Fruit fly (Drosophila melanogaster) whole organism, embryonic: ENCODE measurements around the gene hiro.
A peak's percentile ranks its signal among the peaks of the same experiment; 100 is the strongest.

Source experiments
- Bdp1 ChIP-seq: fragments of 200-800 bp; sonication (Bioruptor generic); optimal IDR thresholded peaks from 3 replicates; lab custom pipeline; 2016; ENCODE audit warnings: missing biosample characterization, missing genetic modification characterization
- CG10147 ChIP-seq: fragments of 200-800 bp; sonication (Bioruptor generic); optimal IDR thresholded peaks from 2 replicates; lab custom pipeline; 2019; ENCODE audit warnings: missing biosample characterization, mild to moderate bottlenecking, missing genetic modification characterization, moderate library complexity
- CG14050 ChIP-seq: fragments of 200-800 bp; sonication (Bioruptor generic); IDR thresholded peaks from 3 replicates; pipeline ENCODE4 v1.3.6; 2022; ENCODE audit warnings: missing biosample characterization, missing genetic modification characterization
- CG15601 ChIP-seq: fragments of 200-800 bp; sonication (Bioruptor generic); optimal IDR thresholded peaks from 3 replicates; lab custom pipeline; 2019; ENCODE audit warnings: missing biosample characterization, mild to moderate bottlenecking, missing genetic modification characterization, moderate library complexity
- CG1603 ChIP-seq: fragments of 200-800 bp; sonication (Bioruptor generic); optimal IDR thresholded peaks from 2 replicates; lab custom pipeline; 2019; ENCODE audit warnings: missing biosample characterization, mild to moderate bottlenecking, missing genetic modification characterization, moderate library complexity
- CG16815 ChIP-seq: fragments of 200-800 bp; sonication (Bioruptor generic); optimal IDR thresholded peaks from 3 replicates; lab custom pipeline; 2017; ENCODE audit warnings: missing biosample characterization, mild to moderate bottlenecking, missing genetic modification characterization
- CG17186 ChIP-seq: fragments of 200-800 bp; sonication (Bioruptor generic); optimal IDR thresholded peaks from 3 replicates; lab custom pipeline; 2017; ENCODE audit warnings: missing biosample characterization, missing genetic modification reagents, missing genetic modification characterization
- CG18011 ChIP-seq: fragments of 200-800 bp; sonication (Bioruptor generic); optimal IDR thresholded peaks from 2 replicates; lab custom pipeline; 2017; ENCODE audit warnings: missing biosample characterization, missing genetic modification characterization, mild to moderate bottlenecking, moderate library complexity, missing genotype
- CG2875 ChIP-seq: fragments of 200-800 bp; sonication (Bioruptor generic); optimal IDR thresholded peaks from 2 replicates; lab custom pipeline; 2017; ENCODE audit warnings: missing biosample characterization, mild to moderate bottlenecking, missing genetic modification characterization, missing genetic modification reagents
- CG31388 ChIP-seq: fragments of 200-800 bp; sonication (Bioruptor generic); optimal IDR thresholded peaks from 2 replicates; lab custom pipeline; 2016; ENCODE audit warnings: missing biosample characterization, missing genetic modification characterization
- CG3726 ChIP-seq: fragments of 200-800 bp; sonication (Bioruptor generic); IDR thresholded peaks from 3 replicates; pipeline ENCODE4, ENCODE4 v1.3.6; 2022; ENCODE audit warnings: missing biosample characterization, missing genetic modification characterization
- CG4730 ChIP-seq: fragments of 200-800 bp; sonication (Bioruptor generic); IDR thresholded peaks from 2 replicates; pipeline ENCODE4 v1.3.6; 2022; ENCODE audit warnings: missing biosample characterization, missing genetic modification characterization
- CG4854 ChIP-seq: fragments of 200-800 bp; sonication (Bioruptor generic); optimal IDR thresholded peaks from 2 replicates; lab custom pipeline; 2016; ENCODE audit warnings: missing biosample characterization, missing genetic modification characterization, inconsistent platforms
- CG5953 ChIP-seq: fragments of 200-800 bp; sonication (Bioruptor generic); IDR thresholded peaks from 2 replicates; pipeline ENCODE4 v1.3.6; 2022; ENCODE audit warnings: missing biosample characterization, missing genetic modification characterization
- CG6813 ChIP-seq: fragments of 200-800 bp; sonication (Bioruptor generic); optimal IDR thresholded peaks from 2 replicates; lab custom pipeline; 2017; ENCODE audit warnings: missing biosample characterization, missing genetic modification characterization, mild to moderate bottlenecking, moderate library complexity, missing genetic modification reagents
- CG7556 ChIP-seq: fragments of 200-800 bp; sonication (Bioruptor generic); optimal IDR thresholded peaks from 2 replicates; lab custom pipeline; 2017; ENCODE audit warnings: missing biosample characterization, mild to moderate bottlenecking, missing genetic modification characterization
- CG8089 ChIP-seq: fragments of 200-800 bp; sonication (Bioruptor generic); optimal IDR thresholded peaks from 3 replicates; lab custom pipeline; 2016; ENCODE audit warnings: missing biosample characterization, missing genetic modification characterization
- CG8359 ChIP-seq: fragments of 200-800 bp; sonication (Bioruptor generic); optimal IDR thresholded peaks from 2 replicates; lab custom pipeline; 2017; ENCODE audit warnings: missing biosample characterization, mild to moderate bottlenecking, missing genetic modification characterization, borderline replicate concordance
- CoRest ChIP-seq: fragments of 200-800 bp; sonication (Bioruptor generic); optimal IDR thresholded peaks from 3 replicates; lab custom pipeline; 2018; ENCODE audit warnings: missing biosample characterization, mild to moderate bottlenecking, missing genetic modification characterization, moderate library complexity
- Dip3 ChIP-seq: fragments of 200-800 bp; sonication (Bioruptor generic); optimal IDR thresholded peaks from 3 replicates; lab custom pipeline; 2016; ENCODE audit warnings: missing biosample characterization, missing genetic modification characterization
- Doc2 ChIP-seq: fragments of 200-800 bp; sonication (Bioruptor generic); IDR thresholded peaks from 2 replicates; pipeline ENCODE4 v1.3.6; 2022; ENCODE audit warnings: missing biosample characterization, missing genetic modification characterization
- Fer1 ChIP-seq: fragments of 200-800 bp; sonication (Bioruptor generic); optimal IDR thresholded peaks from 2 replicates; lab custom pipeline; 2017; ENCODE audit warnings: missing biosample characterization, mild to moderate bottlenecking, missing genetic modification characterization
- Gsc ChIP-seq: fragments of 200-800 bp; sonication (Bioruptor generic); IDR thresholded peaks from 2 replicates; pipeline ENCODE4 v1.3.6; 2022; ENCODE audit warnings: missing biosample characterization, missing genetic modification characterization
- Hr39 ChIP-seq: fragments of >200 bp; optimal IDR thresholded peaks from 2 replicates; lab custom pipeline; 2017
- Hr78 ChIP-seq, 2 experiments: fragments of 200-800 bp in 1 of 2; fragments of >200 bp in 1 of 2; sonication (Bioruptor generic) in 1 of 2; optimal IDR thresholded peaks; 2 replicates each; lab custom pipeline; 2017 to 2019; ENCODE audit warnings: missing biosample characterization in 2 of 2, missing genetic modification characterization in 2 of 2, mild to moderate bottlenecking in 1 of 2, moderate library complexity in 1 of 2
- Lpt ChIP-seq: fragments of >200 bp; optimal IDR thresholded peaks from 2 replicates; lab custom pipeline; 2018; ENCODE audit warnings: missing biosample characterization, missing genetic modification characterization
- MTF-1 ChIP-seq: fragments of 200-800 bp; sonication (Bioruptor generic); optimal IDR thresholded peaks from 2 replicates; lab custom pipeline; 2018; ENCODE audit warnings: missing biosample characterization, mild to moderate bottlenecking, missing genetic modification characterization, borderline replicate concordance
- Ptx1 ChIP-seq: fragments of 200-800 bp; sonication (Bioruptor generic); IDR thresholded peaks from 2 replicates; pipeline ENCODE4 v1.3.6; 2022; ENCODE audit warnings: missing biosample characterization, missing genetic modification characterization
- Rx ChIP-seq: fragments of 200-800 bp; sonication (Bioruptor generic); IDR thresholded peaks from 2 replicates; pipeline ENCODE4 v1.3.6; 2022; ENCODE audit warnings: missing biosample characterization, missing genetic modification characterization
- Sin3A ChIP-seq: fragments of >200 bp; optimal IDR thresholded peaks from 2 replicates; lab custom pipeline; 2018
- Sry-δ ChIP-seq: fragments of 200-800 bp; sonication (Bioruptor generic); optimal IDR thresholded peaks from 2 replicates; lab custom pipeline; 2016; ENCODE audit warnings: missing biosample characterization, missing genetic modification characterization
- Tbp ChIP-seq: fragments of >200 bp; optimal IDR thresholded peaks from 2 replicates; lab custom pipeline; 2018; ENCODE audit warnings: missing biosample characterization, missing genetic modification characterization
- YL-1 ChIP-seq: fragments of 200-800 bp; sonication (Bioruptor generic); optimal IDR thresholded peaks from 3 replicates; lab custom pipeline; 2017; ENCODE audit warnings: missing biosample characterization, mild to moderate bottlenecking, missing genetic modification characterization
- btn ChIP-seq: fragments of 200-800 bp; sonication (Bioruptor generic); optimal IDR thresholded peaks from 2 replicates; lab custom pipeline; 2016; ENCODE audit warnings: missing biosample characterization, missing genetic modification characterization
- cg ChIP-seq: fragments of 200-800 bp; sonication (Bioruptor generic); optimal IDR thresholded peaks from 3 replicates; lab custom pipeline; 2019; ENCODE audit warnings: missing biosample characterization, mild to moderate bottlenecking, missing genetic modification characterization, moderate library complexity
- da ChIP-seq: fragments of 200-800 bp; sonication (Bioruptor generic); optimal IDR thresholded peaks from 2 replicates; lab custom pipeline; 2016; ENCODE audit warnings: missing biosample characterization, missing genetic modification characterization
- emc ChIP-seq: fragments of 200-800 bp; sonication (Bioruptor generic); optimal IDR thresholded peaks from 2 replicates; lab custom pipeline; 2016; ENCODE audit warnings: missing biosample characterization, missing genetic modification characterization
- ewg ChIP-seq: fragments of 200-800 bp; sonication (Bioruptor generic); optimal IDR thresholded peaks from 3 replicates; lab custom pipeline; 2017; ENCODE audit warnings: mild to moderate bottlenecking, missing biosample characterization, missing genetic modification reagents, missing genetic modification characterization
- fd102C ChIP-seq: fragments of 200-800 bp; sonication (Bioruptor generic); optimal IDR thresholded peaks from 2 replicates; lab custom pipeline; 2018; ENCODE audit warnings: missing biosample characterization, mild to moderate bottlenecking, missing genetic modification characterization, moderate library complexity
- fd96Cb ChIP-seq: fragments of 200-800 bp; sonication (Bioruptor generic); optimal IDR thresholded peaks from 2 replicates; lab custom pipeline; 2018; ENCODE audit warnings: missing biosample characterization, mild to moderate bottlenecking, missing genetic modification characterization, moderate library complexity
- hb ChIP-seq: fragments of 200-800 bp; sonication (Bioruptor generic); IDR thresholded peaks from 3 replicates; pipeline ENCODE4 v1.3.6; 2022; ENCODE audit warnings: missing biosample characterization, missing genetic modification characterization; ENCODE audit not compliant: partially characterized antibody
- lbe ChIP-seq: fragments of 200-800 bp; sonication (Bioruptor generic); optimal IDR thresholded peaks from 2 replicates; lab custom pipeline; 2016; ENCODE audit warnings: missing biosample characterization, mild to moderate bottlenecking, missing genetic modification characterization
- odd ChIP-seq: fragments of 200-800 bp; sonication (Bioruptor generic); optimal IDR thresholded peaks from 2 replicates; lab custom pipeline; 2017; ENCODE audit warnings: missing biosample characterization, mild to moderate bottlenecking, missing genetic modification characterization
- onecut ChIP-seq: fragments of 200-800 bp; sonication (Bioruptor generic); IDR thresholded peaks from 2 replicates; pipeline ENCODE4 v1.3.6; 2022; ENCODE audit warnings: missing biosample characterization, missing genetic modification characterization
- row ChIP-seq: fragments of 200-800 bp; sonication (Bioruptor generic); IDR thresholded peaks from 3 replicates; pipeline ENCODE4 v1.3.6; 2022; ENCODE audit warnings: missing biosample characterization, missing genetic modification characterization
- schlank ChIP-seq: fragments of 200-800 bp; sonication (Bioruptor generic); optimal IDR thresholded peaks from 2 replicates; lab custom pipeline; 2018; ENCODE audit warnings: missing biosample characterization, mild to moderate bottlenecking, missing genetic modification characterization
- sim ChIP-seq: fragments of 200-800 bp; sonication (Bioruptor generic); IDR thresholded peaks from 2 replicates; pipeline ENCODE4 v1.3.6; 2022; ENCODE audit warnings: missing biosample characterization, missing genetic modification characterization
- so ChIP-seq: fragments of 200-800 bp; sonication (Bioruptor generic); IDR thresholded peaks from 3 replicates; pipeline ENCODE4 v1.3.6; 2022; ENCODE audit warnings: missing biosample characterization, missing genetic modification characterization
- sqz ChIP-seq: fragments of 200-800 bp; sonication (Bioruptor generic); optimal IDR thresholded peaks from 3 replicates; lab custom pipeline; 2018; ENCODE audit warnings: missing biosample characterization, mild to moderate bottlenecking, missing genetic modification characterization
- vfl ChIP-seq: fragments of 200-800 bp; sonication (Bioruptor generic); optimal IDR thresholded peaks from 2 replicates; lab custom pipeline; 2016; ENCODE audit warnings: missing biosample characterization, missing genetic modification characterization
- yki ChIP-seq: fragments of >200 bp; optimal IDR thresholded peaks from 3 replicates; lab custom pipeline; 2018

hiro gene

DNA sequence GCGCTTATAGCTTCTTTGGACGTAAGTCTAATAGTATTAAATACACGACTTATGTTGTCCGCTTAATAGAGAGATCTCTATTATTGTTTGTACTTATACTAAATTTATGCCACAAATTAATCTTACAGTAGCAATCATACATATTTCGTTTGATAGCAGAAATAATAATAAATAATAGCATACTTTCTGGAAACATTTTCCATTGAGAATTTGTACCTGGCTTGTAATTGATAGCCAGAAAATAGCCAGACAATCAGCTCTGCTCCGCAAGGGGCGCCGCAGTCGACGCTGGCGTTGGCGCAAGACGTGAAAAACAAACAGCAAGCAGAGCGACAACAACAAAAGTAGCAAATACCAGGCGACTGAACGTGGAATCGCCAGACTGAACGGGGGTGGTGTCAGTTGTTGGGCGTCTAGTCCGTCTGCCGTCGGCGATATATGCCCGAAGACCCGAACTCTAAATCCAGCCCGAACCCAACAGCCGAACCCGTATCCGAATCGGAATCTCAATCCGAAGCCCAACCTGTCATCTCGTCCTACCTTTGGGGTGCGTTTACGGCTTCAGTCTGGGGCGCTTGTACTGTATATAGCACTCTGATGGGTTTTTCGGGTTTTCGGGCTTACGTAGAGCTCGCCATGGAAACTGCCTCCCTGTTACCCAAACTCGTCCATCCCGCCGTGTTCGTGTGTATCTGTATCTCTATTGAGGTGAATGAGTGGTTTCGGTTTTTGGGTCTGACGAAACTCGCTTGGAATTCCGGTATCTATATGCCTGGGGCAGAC is 11.8 kb upstream of the hiro start (continued):
- TF ChIP-seq so (GFP tag; lab: Robert Waterston, UW) (no peak), CG10147 (no peak), CG6813 (GFP tag; lab: Kevin White, UChicago) (no peak), CG4730 (no peak), CG3726 (GFP tag; lab: Robert Waterston, UW) (no peak), vfl (GFP tag; lab: Kevin White, UChicago) (no peak), fd96Cb (tag; lab: Kevin White, UChicago) (peak; percentile 22), CG31388 (GFP tag; lab: Kevin White, UChicago) (no peak), emc (no peak), Sin3A (lab: Kevin White, UChicago) (peak; percentile 3), Doc2 (GFP tag; lab: Robert Waterston, UW) (no peak), ewg (GFP tag; lab: Kevin White, UChicago) (no peak), sim (GFP tag; lab: Robert Waterston, UW) (no peak), Hr78 (GFP tag; optimal IDR thresholded peaks at IDR 0.05; lab: Kevin White, UChicago) (no peak), CG1603 (peak; percentile 22), YL-1 (no peak), CG18011 (no peak), da (GFP tag; lab: Kevin White, UChicago) (no peak), CG7556 (peak; percentile 77), odd (GFP tag; lab: Kevin White, UChicago) (no peak), Gsc (no peak), Ptx1 (GFP tag; lab: Robert Waterston, UW) (no peak), Rx (GFP tag; lab: Robert Waterston, UW) (no peak), MTF-1 (GFP tag; lab: Kevin White, UChicago) (no peak), Hr39 (no peak), row (peak; percentile 94), sqz (GFP tag; lab: Kevin White, UChicago) (no peak), CG15601 (peak; percentile 25), CG8359 (peak; percentile 28), CG4854 (GFP tag; lab: Kevin White, UChicago) (no peak), schlank (tag; lab: Kevin White, UChicago) (peak; percentile 5), CG17186 (GFP tag; lab: Kevin White, UChicago) (no peak), Tbp (GFP tag; lab: Kevin White, UChicago) (peak; percentile 96), CG16815 (GFP tag; lab: Kevin White, UChicago) (peak; percentile 50), CG14050 (0 out of 3 replicates have a peak, but pooled peaks have one; percentile 8), Fer1 (GFP tag; lab: Kevin White, UChicago) (peak; percentile 24), CG2875 (GFP tag; lab: Kevin White, UChicago) (no peak), Dip3 (GFP tag; lab: Kevin White, UChicago) (no peak), fd102C (GFP tag; lab: Kevin White, UChicago) (peak; percentile 30), CG8089 (no peak), onecut (GFP tag; lab: Robert Waterston, UW) (no peak), yki (lab: Kevin White, UChicago) (no peak), Bdp1 (GFP tag; lab: Kevin White, UChicago) (peak; percentile 1), Lpt (GFP tag; lab: Kevin White, UChicago) (no peak), CG5953 (GFP tag; lab: Robert Waterston, UW) (no peak), lbe (GFP tag; lab: Kevin White, UChicago) (no peak), hb (GFP tag; lab: Robert Waterston, UW) (no peak), cg (GFP tag; lab: Kevin White, UChicago) (no peak), CoRest (tag; lab: Kevin White, UChicago) (peak; percentile 59), Sry-δ (GFP tag; lab: Kevin White, UChicago) (no peak), btn (GFP tag; lab: Kevin White, UChicago) (no peak)
